Worm (Caenorhabditis elegans) whole organism, L4 larva: Measurements from ENCODE around the gene hbl-1.

Experiments used
- F10B5.3 ChIP-seq: sonication (generic microtip); optimal IDR thresholded peaks from 2 replicates; lab custom pipeline; 2016; ENCODE audit warnings: mild to moderate bottlenecking, missing genetic modification characterization, missing compliant biosample characterization
- F26F4.8 ChIP-seq: fragments of 200-800 bp; sonication (Bioruptor generic); conservative IDR thresholded peaks from 2 replicates; pipeline ENCODE4 v1.3.6; 2022; ENCODE audit warnings: missing genetic modification characterization, missing compliant biosample characterization
- R02D3.7 ChIP-seq: fragments of 150-350 bp; sonication (generic microtip); optimal IDR thresholded peaks from 3 replicates; lab custom pipeline; 2014; ENCODE audit warnings: missing biosample characterization, missing genetic modification characterization
- Y105C5A.15 ChIP-seq: fragments of 200-800 bp; sonication (Bioruptor generic); IDR thresholded peaks from 2 replicates; pipeline ENCODE4 v1.3.6; 2022; ENCODE audit warnings: missing genetic modification characterization, missing compliant biosample characterization
- Y5F2A.4 ChIP-seq: fragments of 200-800 bp; sonication (Bioruptor generic); optimal IDR thresholded peaks from 2 replicates; lab custom pipeline; 2018; ENCODE audit warnings: mild to moderate bottlenecking, missing genetic modification characterization, missing compliant biosample characterization
- ZK337.2 ChIP-seq: fragments of 200-800 bp; sonication (Bioruptor generic); IDR thresholded peaks from 2 replicates; pipeline ENCODE4 v1.3.6; 2022; ENCODE audit warnings: missing genetic modification reagents, missing genetic modification characterization, missing compliant biosample characterization
- ZK546.5 ChIP-seq, 2 experiments: sonication (generic microtip); optimal IDR thresholded peaks; 2 replicates each; lab custom pipeline; 2017; ENCODE audit warnings: missing biosample characterization in 2 of 2, missing genetic modification characterization in 2 of 2
- aha-1 ChIP-seq: fragments of 150-350 bp; peaks from one replicate; lab custom pipeline; 2014; ENCODE audit warnings: missing biosample characterization, missing genetic modification characterization
- attf-4 ChIP-seq: sonication (generic microtip); optimal IDR thresholded peaks from 3 replicates; lab custom pipeline; 2017; ENCODE audit warnings: missing biosample characterization, missing genetic modification characterization
- ceh-20 ChIP-seq: fragments of 200-800 bp; sonication (Bioruptor generic); IDR thresholded peaks from 2 replicates; pipeline ENCODE4 v1.3.6; 2022; ENCODE audit warnings: missing genetic modification reagents, missing genetic modification characterization, missing compliant biosample characterization
- ceh-32 ChIP-seq: sonication (generic microtip); optimal IDR thresholded peaks from 2 replicates; lab custom pipeline; 2016; ENCODE audit warnings: mild to moderate bottlenecking, missing genetic modification characterization, missing compliant biosample characterization; ENCODE audit not compliant: poor library complexity
- ceh-82 ChIP-seq: sonication (generic microtip); optimal IDR thresholded peaks from 2 replicates; lab custom pipeline; 2017; ENCODE audit warnings: missing biosample characterization, missing genetic modification characterization
- cey-2 ChIP-seq: sonication (generic microtip); optimal IDR thresholded peaks from 3 replicates; lab custom pipeline; 2017; ENCODE audit warnings: missing genetic modification characterization, mild to moderate bottlenecking, missing compliant biosample characterization, antibody characterized with exemption, borderline replicate concordance; ENCODE audit not compliant: insufficient read depth
- ctbp-1 ChIP-seq: fragments of 200-800 bp; sonication (Bioruptor generic); IDR thresholded peaks from 2 replicates; pipeline ENCODE4 v1.3.6; 2022; ENCODE audit warnings: missing genetic modification reagents, missing genetic modification characterization, missing compliant biosample characterization
- daf-19 ChIP-seq: fragments of 200-800 bp; sonication (Bioruptor generic); conservative IDR thresholded peaks from 2 replicates; pipeline ENCODE4 v1.3.6; 2022; ENCODE audit warnings: missing genetic modification characterization, missing compliant biosample characterization
- daf-8 ChIP-seq: fragments of 200-800 bp; sonication (Bioruptor generic); IDR thresholded peaks from 2 replicates; pipeline ENCODE4 v1.3.6; 2022; ENCODE audit warnings: missing genetic modification characterization, missing compliant biosample characterization
- dmd-9 ChIP-seq: fragments of 200-800 bp; sonication (Bioruptor generic); IDR thresholded peaks from 2 replicates; pipeline ENCODE4 v1.3.6; 2022; ENCODE audit warnings: missing genetic modification reagents, missing genetic modification characterization, missing compliant biosample characterization
- duxl-1 ChIP-seq: sonication (generic microtip); optimal IDR thresholded peaks from 2 replicates; lab custom pipeline; 2016; ENCODE audit warnings: mild to moderate bottlenecking, missing genetic modification characterization, moderate library complexity, missing compliant biosample characterization; ENCODE audit not compliant: poor library complexity
- egl-27 ChIP-seq: sonication (generic microtip); optimal IDR thresholded peaks from 3 replicates; lab custom pipeline; 2017; ENCODE audit warnings: missing biosample characterization, missing genetic modification reagents, missing genetic modification characterization
- egl-43 ChIP-seq: fragments of 200-800 bp; sonication (Bioruptor generic); IDR thresholded peaks from 2 replicates; pipeline ENCODE4 v1.3.6; 2022; ENCODE audit warnings: missing genetic modification reagents, missing genetic modification characterization, missing compliant biosample characterization
- fkh-10 ChIP-seq: fragments of 150-350 bp; optimal IDR thresholded peaks from 2 replicates; lab custom pipeline; 2014; ENCODE audit warnings: missing biosample characterization, missing genetic modification reagents, missing genetic modification characterization
- gei-8 ChIP-seq: fragments of 200-800 bp; sonication (Bioruptor generic); optimal IDR thresholded peaks from 2 replicates; lab custom pipeline; 2018; ENCODE audit warnings: mild to moderate bottlenecking, missing genetic modification characterization, missing compliant biosample characterization
- hif-1 ChIP-seq, 2 experiments: sonication (generic microtip); optimal IDR thresholded peaks; 2 replicates each; lab custom pipeline; 2016 to 2017; ENCODE audit warnings: missing compliant biosample characterization in 2 of 2, missing genetic modification characterization in 2 of 2, missing genetic modification reagents in 2 of 2, missing genotype in 2 of 2, mild to moderate bottlenecking in 1 of 2
- hlh-30 ChIP-seq: sonication (generic microtip); optimal IDR thresholded peaks from 2 replicates; lab custom pipeline; 2017; ENCODE audit warnings: antibody characterized with exemption, mild to moderate bottlenecking, missing genetic modification characterization, missing compliant biosample characterization; ENCODE audit not compliant: insufficient read depth
- hmg-1.1 ChIP-seq: fragments of 200-800 bp; sonication (Bioruptor generic); IDR thresholded peaks from 2 replicates; pipeline ENCODE4 v1.3.6; 2022; ENCODE audit warnings: missing genetic modification reagents, missing genetic modification characterization, missing compliant biosample characterization
- jun-1 ChIP-seq: fragments of 150-350 bp; optimal IDR thresholded peaks from 2 replicates; lab custom pipeline; 2014; ENCODE audit warnings: missing biosample characterization, missing genetic modification reagents, missing genetic modification characterization
- lin-15B ChIP-seq: fragments of 150-350 bp; sonication (generic microtip); optimal IDR thresholded peaks from 3 replicates; lab custom pipeline; 2014; ENCODE audit warnings: missing biosample characterization, missing genetic modification characterization
- lin-29 ChIP-seq: fragments of 200-800 bp; sonication (Bioruptor generic); IDR thresholded peaks from 2 replicates; pipeline ENCODE4 v1.3.6; 2022; ENCODE audit warnings: missing genetic modification reagents, missing genetic modification characterization, missing compliant biosample characterization
- lin-38 ChIP-seq: fragments of 200-800 bp; sonication (Bioruptor generic); IDR thresholded peaks from 2 replicates; pipeline ENCODE4 v1.3.6; 2022; ENCODE audit warnings: missing genetic modification reagents, missing genetic modification characterization, missing compliant biosample characterization
- lir-3 ChIP-seq: sonication (generic microtip); optimal IDR thresholded peaks from 2 replicates; lab custom pipeline; 2016; ENCODE audit warnings: mild to moderate bottlenecking, missing genetic modification characterization, missing compliant biosample characterization
- madf-9 ChIP-seq: fragments of 200-800 bp; sonication (Bioruptor generic); conservative IDR thresholded peaks from 2 replicates; pipeline ENCODE4 v1.3.6; 2022; ENCODE audit warnings: missing genetic modification reagents, missing genetic modification characterization, missing compliant biosample characterization
- mep-1 ChIP-seq: fragments of 150-350 bp; sonication (generic microtip); optimal IDR thresholded peaks from 3 replicates; lab custom pipeline; 2014; ENCODE audit warnings: missing biosample characterization, missing genetic modification characterization
- mes-2 ChIP-seq: sonication (generic microtip); optimal IDR thresholded peaks from 2 replicates; lab custom pipeline; 2016; ENCODE audit warnings: missing genotype, mild to moderate bottlenecking, missing genetic modification characterization, missing compliant biosample characterization; ENCODE audit not compliant: poor library complexity, severe bottlenecking
- mxl-2 ChIP-seq: fragments of 200-800 bp; sonication (Bioruptor generic); conservative IDR thresholded peaks from 2 replicates; pipeline ENCODE4 v1.3.6; 2022; ENCODE audit warnings: missing genetic modification reagents, missing genetic modification characterization, missing compliant biosample characterization
- nhr-102 ChIP-seq: sonication (generic microtip); optimal IDR thresholded peaks from 2 replicates; lab custom pipeline; 2016; ENCODE audit warnings: mild to moderate bottlenecking, missing genetic modification characterization, moderate library complexity, missing compliant biosample characterization
- nhr-237 ChIP-seq: sonication (generic microtip); optimal IDR thresholded peaks from 2 replicates; lab custom pipeline; 2017; ENCODE audit warnings: missing biosample characterization, missing genetic modification characterization
- nhr-25 ChIP-seq: sonication (generic microtip); optimal IDR thresholded peaks from 2 replicates; lab custom pipeline; 2017; ENCODE audit warnings: missing genetic modification characterization, mild to moderate bottlenecking, missing compliant biosample characterization, antibody characterized with exemption, moderate library complexity, borderline replicate concordance; ENCODE audit not compliant: insufficient read depth
- nhr-28 ChIP-seq: fragments of 150-350 bp; optimal IDR thresholded peaks from 2 replicates; lab custom pipeline; 2014; ENCODE audit warnings: missing biosample characterization, missing genetic modification characterization
- nhr-41 ChIP-seq: fragments of 200-800 bp; sonication (Bioruptor generic); IDR thresholded peaks from 2 replicates; pipeline ENCODE4 v1.3.6; 2022; ENCODE audit warnings: missing genetic modification reagents, missing genetic modification characterization, missing compliant biosample characterization
- nhr-48 ChIP-seq: sonication (generic microtip); optimal IDR thresholded peaks from 2 replicates; lab custom pipeline; 2016; ENCODE audit warnings: mild to moderate bottlenecking, missing genetic modification characterization, missing compliant biosample characterization
- nhr-6 ChIP-seq: fragments of 150-350 bp; optimal IDR thresholded peaks from 2 replicates; lab custom pipeline; 2014; ENCODE audit warnings: missing biosample characterization, missing genetic modification characterization
- nhr-76 ChIP-seq: fragments of 150-350 bp; optimal IDR thresholded peaks from 2 replicates; lab custom pipeline; 2014; ENCODE audit warnings: missing biosample characterization, missing genetic modification characterization
- php-3 ChIP-seq: fragments of 200-800 bp; sonication (Bioruptor generic); IDR thresholded peaks from 2 replicates; pipeline ENCODE4 v1.3.6; 2022; ENCODE audit warnings: missing genetic modification reagents, missing genetic modification characterization, missing compliant biosample characterization
- rbr-2 ChIP-seq: sonication (generic microtip); optimal IDR thresholded peaks from 2 replicates; lab custom pipeline; 2016; ENCODE audit warnings: missing genotype, missing genetic modification characterization, missing compliant biosample characterization
- tra-1 ChIP-seq: fragments of 200-800 bp; sonication (Bioruptor generic); IDR thresholded peaks from 2 replicates; pipeline ENCODE4 v1.3.6; 2022; ENCODE audit warnings: missing genetic modification reagents, missing genetic modification characterization, missing compliant biosample characterization
- unc-39 ChIP-seq: sonication (generic microtip); optimal IDR thresholded peaks from 2 replicates; lab custom pipeline; 2017; ENCODE audit warnings: missing biosample characterization, missing genetic modification characterization
- unc-62 ChIP-seq, 3 experiments: fragments of 150-350 bp in 1 of 3; sonication (generic microtip); optimal IDR thresholded peaks in 2 of 3; peaks in 1 of 3; 1 replicate in 1 of 3; 2 replicates in 2 of 3; lab custom pipeline; 2014 to 2017; ENCODE audit warnings: missing biosample characterization in 3 of 3, missing genetic modification characterization in 3 of 3, missing genetic modification reagents in 3 of 3, missing genotype in 1 of 3
- zfp-2 ChIP-seq: sonication (generic microtip); optimal IDR thresholded peaks from 2 replicates; lab custom pipeline; 2016; ENCODE audit warnings: mild to moderate bottlenecking, missing genetic modification characterization, missing compliant biosample characterization
- zip-2 ChIP-seq: fragments of 150-350 bp; optimal IDR thresholded peaks from 2 replicates; lab custom pipeline; 2014; ENCODE audit warnings: missing biosample characterization, missing genetic modification characterization

hbl-1 gene

ce11 chrX:5841060-5841642, 19.2 kb downstream of the hbl-1 start, which contains the start of gene puf-9 (continued):
- TF ChIP-seq mes-2 (tag; lab: Kevin White, UChicago) (peak; percentile 96), nhr-102 (tag; lab: Kevin White, UChicago) (peak; percentile 97), nhr-41 (GFP tag; lab: Robert Waterston, UW) (peak; percentile 96), ceh-20 (GFP tag; lab: Robert Waterston, UW) (peak; percentile 98), nhr-28 (tag; lab: Kevin White, UChicago) (peak; percentile 100), lin-15B (tag; lab: Kevin White, UChicago) (peak; percentile 88), tra-1 (GFP tag; lab: Robert Waterston, UW) (peak; percentile 99), unc-62 (GFP tag; optimal IDR thresholded peaks at IDR 0.05 in 1 of 2; lab: Kevin White, UChicago) (peak; percentile 41 to 100), unc-62 (tag; optimal IDR thresholded peaks at IDR 0.05; lab: Kevin White, UChicago) (peak; percentile 25), F10B5.3 (tag; lab: Kevin White, UChicago) (peak; percentile 74), zip-2 (tag; lab: Kevin White, UChicago) (peak; percentile 80), php-3 (GFP tag; lab: Robert Waterston, UW) (peak; percentile 94), lin-38 (peak; percentile 99), ZK337.2 (GFP tag; lab: Robert Waterston, UW) (peak; percentile 54; the same call in 1 of the 2 replicates), nhr-48 (tag; lab: Kevin White, UChicago) (peak; percentile 96), daf-8 (GFP tag; lab: Robert Waterston, UW) (no peak), dmd-9 (GFP tag; lab: Robert Waterston, UW) (peak; percentile 93), rbr-2 (tag; lab: Kevin White, UChicago) (peak; percentile 98), F26F4.8 (GFP tag; lab: Robert Waterston, UW) (no peak), ZK546.5 (tag; optimal IDR thresholded peaks at IDR 0.05; lab: Kevin White, UChicago) (peak in 1 of 2 experiments; percentile 78), attf-4 (tag; lab: Kevin White, UChicago) (peak; percentile 76), lin-29 (GFP tag; lab: Robert Waterston, UW) (peak; percentile 91), hlh-30 (peak; percentile 100), hmg-1.1 (peak; percentile 99), R02D3.7 (peak; percentile 50), fkh-10 (GFP tag; lab: Kevin White, UChicago) (peak; percentile 99), ctbp-1 (GFP tag; lab: Robert Waterston, UW) (peak; percentile 98), mxl-2 (GFP tag; lab: Robert Waterston, UW) (peak; percentile 84), Y5F2A.4 (peak; percentile 32), egl-27 (tag; lab: Kevin White, UChicago) (no peak), Y105C5A.15 (no peak), zfp-2 (tag; lab: Kevin White, UChicago) (peak; percentile 99), daf-19 (GFP tag; lab: Robert Waterston, UW) (no peak), unc-39 (peak; percentile 67), egl-43 (peak; percentile 89), nhr-237 (tag; lab: Kevin White, UChicago) (peak; percentile 79), aha-1 (tag; lab: Kevin White, UChicago) (peak; percentile 100), gei-8 (GFP tag; lab: Kevin White, UChicago) (peak; percentile 94), nhr-6 (tag; lab: Kevin White, UChicago) (peak; percentile 100), hif-1 (tag; optimal IDR thresholded peaks at IDR 0.05; lab: Kevin White, UChicago) (peak; percentile 75 to 96), jun-1 (tag; lab: Kevin White, UChicago) (peak; percentile 96), nhr-76 (peak; percentile 78), duxl-1 (tag; lab: Kevin White, UChicago) (peak; percentile 74), lir-3 (tag; lab: Kevin White, UChicago) (no peak), mep-1 (tag; lab: Kevin White, UChicago) (peak; percentile 99), madf-9 (GFP tag; lab: Robert Waterston, UW) (peak; percentile 96), ceh-82 (tag; lab: Kevin White, UChicago) (no peak), nhr-25 (peak; percentile 97), ceh-32 (peak; percentile 80), cey-2 (peak; percentile 90)
